Worm (Caenorhabditis elegans) whole organism, L4 larva: ENCODE measurements around the gene srd-9.

Source experiments
- lin-13 ChIP-seq: fragments of 150-350 bp; optimal IDR thresholded peaks from 2 replicates; lab custom pipeline; 2014; ENCODE audit warnings: missing biosample characterization, missing genetic modification reagents, missing genetic modification characterization
- mdl-1 ChIP-seq, 2 experiments: fragments of 150-350 bp in 1 of 2; sonication (generic microtip) in 1 of 2; optimal IDR thresholded peaks; 2 replicates each; lab custom pipeline; 2014 to 2017; ENCODE audit warnings: missing biosample characterization in 2 of 2, missing genetic modification characterization in 2 of 2

DNA sequence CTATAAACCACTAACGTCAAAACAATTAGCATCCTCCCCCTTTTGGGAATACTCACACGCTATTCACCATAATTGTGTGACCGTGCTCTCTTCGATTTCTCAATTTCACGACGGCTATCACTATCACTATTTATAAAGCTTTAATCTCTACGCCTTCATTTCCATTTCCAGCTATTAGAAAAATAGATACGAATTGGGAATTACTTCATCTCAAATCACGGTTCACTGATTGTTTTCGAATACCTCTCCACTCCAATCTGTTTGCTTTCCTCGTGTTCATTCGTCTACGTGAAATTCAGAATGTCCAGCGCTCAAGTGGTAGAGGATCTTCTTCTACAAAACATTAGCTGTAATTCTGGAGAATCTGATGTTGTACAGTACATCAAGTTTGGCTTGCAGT lies 14.7 kb upstream of the srd-9 start, which contains the start of gene srg-29:
- TF ChIP-seq lin-13 (GFP tag; lab: Kevin White, UChicago) (no peak), mdl-1 (tag; optimal IDR thresholded peaks at IDR 0.05; lab: Kevin White, UChicago) (no peak)
